Worm (Caenorhabditis elegans): Measurements from ENCODE around the gene dlc-2.

DNA sequence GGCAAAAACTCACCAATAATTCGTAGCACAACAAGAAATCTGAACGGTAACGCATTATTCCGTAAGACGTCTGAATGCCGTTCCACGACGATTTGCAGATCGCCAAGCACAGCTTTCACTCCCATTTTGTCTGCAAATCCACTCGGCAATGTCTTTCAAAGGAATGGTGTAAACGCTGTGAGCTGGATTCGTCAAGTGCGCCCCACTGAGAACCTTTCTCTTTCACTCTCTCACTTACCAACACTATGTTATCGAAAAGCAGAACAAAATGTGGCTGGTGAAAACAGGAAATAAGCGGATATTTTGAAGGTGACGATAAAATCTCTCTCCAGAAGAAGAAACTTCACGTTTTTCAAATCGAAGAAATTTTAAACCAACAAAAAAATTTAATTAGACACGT lies 22.5 kb downstream of the dlc-2 start:
- TF ChIP-seq ceh-9 (tag; optimal IDR thresholded peaks at IDR 0.05) (no peak), hlh-30 (tag; optimal IDR thresholded peaks at IDR 0.05; ENCODE audit: insufficient read depth) (no peak), ceh-30 (tag; optimal IDR thresholded peaks at IDR 0.05) (no peak)
